Worm (Caenorhabditis elegans) whole organism, mixed stage, embryonic: ENCODE data around the gene Y57A10C.9.

Experiments
- M03D4.4 ChIP-seq: sonication (generic microtip); optimal IDR thresholded peaks from 2 replicates; lab custom pipeline; 2017; ENCODE audit warnings: mild to moderate bottlenecking, missing genetic modification characterization, missing compliant biosample characterization
- bed-3 ChIP-seq: fragments of 200-800 bp; sonication (Bioruptor generic); optimal IDR thresholded peaks from 3 replicates; lab custom pipeline; 2018; ENCODE audit warnings: mild to moderate bottlenecking, missing genetic modification characterization, moderate library complexity, missing compliant biosample characterization
- ceh-39 ChIP-seq: fragments of 150-350 bp; optimal IDR thresholded peaks from 2 replicates; lab custom pipeline; 2014; ENCODE audit warnings: missing biosample characterization, missing genetic modification characterization
- ceh-43 ChIP-seq: fragments of 200-800 bp; sonication (Bioruptor generic); optimal IDR thresholded peaks from 2 replicates; lab custom pipeline; 2018; ENCODE audit warnings: mild to moderate bottlenecking, missing genetic modification characterization, moderate library complexity, missing compliant biosample characterization
- ceh-83 ChIP-seq: fragments of 200-800 bp; sonication (Bioruptor generic); optimal IDR thresholded peaks from 2 replicates; lab custom pipeline; 2018; ENCODE audit warnings: mild to moderate bottlenecking, missing genetic modification characterization, missing compliant biosample characterization
- ces-1 ChIP-seq: fragments of 150-350 bp; optimal IDR thresholded peaks from 2 replicates; lab custom pipeline; 2014; ENCODE audit warnings: missing biosample characterization, missing genetic modification reagents, missing genetic modification characterization
- cnd-1 ChIP-seq: fragments of 200-800 bp; sonication (Bioruptor generic); optimal IDR thresholded peaks from 2 replicates; lab custom pipeline; 2018; ENCODE audit warnings: mild to moderate bottlenecking, missing genetic modification characterization, missing compliant biosample characterization
- elt-1 ChIP-seq: sonication (generic microtip); optimal IDR thresholded peaks from 2 replicates; lab custom pipeline; 2017; ENCODE audit warnings: missing genetic modification characterization, mild to moderate bottlenecking, missing compliant biosample characterization, antibody characterized with exemption, moderate library complexity, borderline replicate concordance; ENCODE audit not compliant: insufficient read depth
- elt-3 ChIP-seq: fragments of 150-350 bp; optimal IDR thresholded peaks from 2 replicates; lab custom pipeline; 2014; ENCODE audit warnings: missing biosample characterization, missing genetic modification characterization
- flh-1 ChIP-seq: fragments of 200-800 bp; sonication (Bioruptor generic); optimal IDR thresholded peaks from 2 replicates; lab custom pipeline; 2018; ENCODE audit warnings: mild to moderate bottlenecking, missing genetic modification characterization, moderate library complexity, missing compliant biosample characterization
- ham-2 ChIP-seq: fragments of 200-800 bp; sonication (Bioruptor generic); optimal IDR thresholded peaks from 2 replicates; lab custom pipeline; 2018; ENCODE audit warnings: mild to moderate bottlenecking, missing genetic modification characterization, missing compliant biosample characterization
- hlh-1 ChIP-seq: fragments of 150-350 bp; optimal IDR thresholded peaks from 2 replicates; lab custom pipeline; 2014; ENCODE audit warnings: missing biosample characterization, missing genetic modification reagents, missing genetic modification characterization
- lin-13 ChIP-seq: fragments of 150-350 bp; optimal IDR thresholded peaks from 2 replicates; lab custom pipeline; 2014; ENCODE audit warnings: missing biosample characterization, missing genetic modification characterization
- lin-32 ChIP-seq: fragments of 200-800 bp; sonication (Bioruptor generic); optimal IDR thresholded peaks from 2 replicates; lab custom pipeline; 2018; ENCODE audit warnings: mild to moderate bottlenecking, missing genetic modification characterization, missing compliant biosample characterization
- lsy-2 ChIP-seq: fragments of 150-350 bp; optimal IDR thresholded peaks from 2 replicates; lab custom pipeline; 2014; ENCODE audit warnings: missing biosample characterization, missing genetic modification characterization
- mep-1 ChIP-seq: fragments of 150-350 bp; optimal IDR thresholded peaks from 2 replicates; lab custom pipeline; 2017; ENCODE audit warnings: missing biosample characterization, missing genetic modification reagents, missing genetic modification characterization, inconsistent platforms
- mls-2 ChIP-seq: sonication (generic microtip); optimal IDR thresholded peaks from 2 replicates; lab custom pipeline; 2016; ENCODE audit warnings: mild to moderate bottlenecking, missing genetic modification characterization, moderate library complexity, missing compliant biosample characterization
- nhr-12 ChIP-seq: fragments of 150-350 bp; optimal IDR thresholded peaks from 2 replicates; lab custom pipeline; 2014; ENCODE audit warnings: missing biosample characterization, missing genetic modification characterization
- nhr-2 ChIP-seq: fragments of 150-350 bp; optimal IDR thresholded peaks from 2 replicates; lab custom pipeline; 2014; ENCODE audit warnings: missing biosample characterization, missing genetic modification characterization
- nhr-237 ChIP-seq: fragments of 150-350 bp; optimal IDR thresholded peaks from 2 replicates; lab custom pipeline; 2014; ENCODE audit warnings: missing biosample characterization, missing genetic modification characterization
- nhr-28 ChIP-seq: fragments of 150-350 bp; optimal IDR thresholded peaks from 2 replicates; lab custom pipeline; 2014; ENCODE audit warnings: missing biosample characterization, missing genetic modification characterization
- nhr-76 ChIP-seq: sonication (generic microtip); optimal IDR thresholded peaks from 2 replicates; lab custom pipeline; 2017; ENCODE audit warnings: missing biosample characterization, missing genetic modification characterization
- pha-4 ChIP-seq: fragments of 150-350 bp; optimal IDR thresholded peaks from 2 replicates; lab custom pipeline; 2018; ENCODE audit warnings: missing biosample characterization, missing genetic modification reagents, missing genetic modification characterization
- snpc-4 ChIP-seq: fragments of 150-350 bp; optimal IDR thresholded peaks from 2 replicates; lab custom pipeline; 2014; ENCODE audit warnings: missing biosample characterization, missing genetic modification characterization
- sptf-1 ChIP-seq: sonication (generic microtip); optimal IDR thresholded peaks from 2 replicates; lab custom pipeline; 2017; ENCODE audit warnings: mild to moderate bottlenecking, missing genetic modification characterization, moderate library complexity, missing compliant biosample characterization
- tbx-8 ChIP-seq: fragments of 200-800 bp; sonication (Bioruptor generic); optimal IDR thresholded peaks from 2 replicates; lab custom pipeline; 2018; ENCODE audit warnings: mild to moderate bottlenecking, missing genetic modification characterization, moderate library complexity, missing compliant biosample characterization
- unc-39 ChIP-seq: fragments of 150-350 bp; optimal IDR thresholded peaks from 2 replicates; lab custom pipeline; 2014; ENCODE audit warnings: missing biosample characterization, missing genetic modification characterization
- unc-62 ChIP-seq: fragments of 150-350 bp; optimal IDR thresholded peaks from 2 replicates; lab custom pipeline; 2014; ENCODE audit warnings: missing biosample characterization, missing genetic modification reagents, missing genetic modification characterization
- zip-8 ChIP-seq: fragments of 150-350 bp; optimal IDR thresholded peaks from 2 replicates; lab custom pipeline; 2014; ENCODE audit warnings: missing biosample characterization, missing genetic modification characterization
- ztf-11 ChIP-seq: fragments of 150-350 bp; optimal IDR thresholded peaks from 2 replicates; lab custom pipeline; 2014; ENCODE audit warnings: missing biosample characterization, missing genetic modification characterization

Gene Y57A10C.9

DNA sequence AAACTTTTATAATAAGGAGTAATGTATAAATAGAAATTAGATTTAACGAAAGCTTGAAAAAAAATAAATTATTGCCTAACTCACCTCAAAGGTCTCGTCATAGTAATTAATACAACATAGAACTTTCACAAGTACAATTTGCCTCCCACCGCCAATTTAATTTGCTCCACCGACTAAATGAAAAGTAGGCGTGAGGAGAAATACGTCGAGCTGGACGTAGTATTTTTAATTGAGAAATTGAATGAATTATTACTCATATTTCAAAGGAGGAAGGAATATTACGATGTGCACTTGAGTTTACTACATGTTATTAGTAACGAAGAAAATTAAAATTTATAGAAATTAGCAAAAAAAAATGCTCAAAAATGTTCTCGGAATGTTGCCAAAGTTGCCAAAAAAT lies at the start of gene Y57A10C.9:
TSS of gene Y57A10C.9 (minus strand) at position 101 of the 400 bp plus-strand sequence.
- TF ChIP-seq mep-1 (tag; lab: Kevin White, UChicago): no peak
- no peak for TF ChIP-seq cnd-1 (tag; lab: Kevin White, UChicago)
- TF ChIP-seq lin-13 (tag; lab: Kevin White, UChicago): no peak
- no peak for TF ChIP-seq lin-32 (GFP tag; lab: Kevin White, UChicago)
- no peak for TF ChIP-seq ceh-39 (tag; lab: Kevin White, UChicago)
- TF ChIP-seq ces-1 (GFP tag; lab: Kevin White, UChicago): no peak
- no peak for TF ChIP-seq ham-2 (GFP tag; lab: Kevin White, UChicago)
- no peak for TF ChIP-seq elt-1 (tag; lab: Kevin White, UChicago)
- TF ChIP-seq ceh-43 (GFP tag; lab: Kevin White, UChicago): no peak
- no peak for TF ChIP-seq tbx-8 (GFP tag; lab: Kevin White, UChicago)

DNA sequence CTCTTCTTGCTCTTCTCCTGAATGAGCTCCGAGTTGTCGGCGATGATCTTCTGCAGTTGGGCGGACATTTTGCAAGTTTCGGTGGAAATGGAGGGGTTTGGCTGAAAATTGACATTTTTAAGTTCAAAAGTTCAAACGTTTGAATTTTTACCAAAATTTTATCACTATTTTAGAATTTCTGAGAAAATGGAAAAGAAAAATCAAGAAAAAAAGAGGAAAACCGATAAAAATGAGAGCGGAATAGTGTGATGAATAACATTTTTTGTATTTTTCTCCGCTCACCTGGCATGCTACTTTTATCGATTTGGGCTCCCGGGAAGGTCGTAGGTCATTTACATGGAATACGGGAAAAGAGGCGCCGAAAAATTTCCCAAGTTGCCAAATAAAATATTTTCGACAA lies 46.7 kb upstream of the Y57A10C.9 start, which contains the start of gene F15A4.10:
TSS of gene F15A4.10 (minus strand) at position 101 of the 400 bp plus-strand sequence.
- TF ChIP-seq unc-62 (GFP tag; lab: Kevin White, UChicago) (no peak), ham-2 (GFP tag; lab: Kevin White, UChicago) (no peak), flh-1 (GFP tag; lab: Kevin White, UChicago) (no peak), bed-3 (GFP tag; lab: Kevin White, UChicago) (no peak), lin-13 (tag; lab: Kevin White, UChicago) (no peak), hlh-1 (tag; lab: Kevin White, UChicago) (no peak), ceh-83 (GFP tag; lab: Kevin White, UChicago) (no peak), snpc-4 (tag; lab: Kevin White, UChicago) (no peak), nhr-2 (tag; lab: Kevin White, UChicago) (no peak), nhr-237 (tag; lab: Kevin White, UChicago) (no peak), nhr-76 (no peak), ceh-43 (GFP tag; lab: Kevin White, UChicago) (no peak), mls-2 (tag; lab: Kevin White, UChicago) (no peak), ces-1 (GFP tag; lab: Kevin White, UChicago) (no peak), zip-8 (tag; lab: Kevin White, UChicago) (no peak), pha-4 (tag; lab: Kevin White, UChicago) (no peak)
- TF ChIP-seq, all 35 proteins: peak for 0

DNA sequence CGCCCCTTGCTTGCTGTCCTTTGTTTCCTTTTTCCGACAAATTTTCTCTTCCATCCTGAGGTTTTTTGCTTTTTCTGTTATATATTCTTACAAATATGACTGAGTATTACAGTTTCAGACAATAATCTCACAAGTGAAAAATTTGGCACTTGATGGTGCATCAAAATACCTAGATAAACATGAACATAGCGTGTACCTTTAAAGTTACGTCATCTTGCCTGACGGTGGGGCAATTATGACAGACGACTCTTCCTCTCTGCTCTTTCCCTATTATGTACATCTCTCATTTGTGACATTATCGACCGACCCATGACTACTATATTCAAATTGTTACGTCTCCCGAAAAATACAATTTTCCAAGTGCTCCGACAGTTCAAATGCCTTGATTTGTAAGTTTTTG lies 44.3 kb upstream of the Y57A10C.9 start, which contains the start of gene fbxb-102:
TSS of gene fbxb-102 (plus strand) at position 301 of the 400 bp plus-strand sequence.
- TF ChIP-seq lsy-2 (tag; lab: Kevin White, UChicago) (no peak), zip-8 (tag; lab: Kevin White, UChicago) (peak; percentile 44), elt-1 (tag; lab: Kevin White, UChicago) (no peak)

DNA sequence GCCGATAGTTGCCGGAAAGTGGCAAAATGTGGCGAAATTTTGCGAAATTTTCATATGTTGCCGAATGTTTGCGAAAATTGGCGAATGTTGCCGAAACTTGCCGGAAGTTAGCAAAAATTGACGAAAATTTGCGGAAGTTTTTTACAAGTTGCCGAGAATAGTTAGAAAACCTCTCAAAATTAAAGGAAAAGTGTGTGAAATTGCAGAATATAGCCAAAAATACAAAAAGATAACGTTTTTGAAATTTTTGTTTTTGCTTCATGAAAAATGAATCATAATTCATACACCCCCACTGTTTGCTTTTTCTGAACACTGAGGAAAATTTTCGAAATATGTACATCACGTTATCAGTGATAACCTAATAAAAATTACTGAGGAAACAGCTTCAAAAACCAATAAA lies 43.3 kb upstream of the Y57A10C.9 start:
- TF ChIP-seq tbx-8 (GFP tag; lab: Kevin White, UChicago) (no peak), lin-13 (tag; lab: Kevin White, UChicago) (no peak), unc-62 (GFP tag; lab: Kevin White, UChicago) (no peak), M03D4.4 (no peak), unc-39 (tag; lab: Kevin White, UChicago) (no peak), elt-3 (tag; lab: Kevin White, UChicago) (no peak)
- TF ChIP-seq, all 35 proteins: peak for 0

DNA sequence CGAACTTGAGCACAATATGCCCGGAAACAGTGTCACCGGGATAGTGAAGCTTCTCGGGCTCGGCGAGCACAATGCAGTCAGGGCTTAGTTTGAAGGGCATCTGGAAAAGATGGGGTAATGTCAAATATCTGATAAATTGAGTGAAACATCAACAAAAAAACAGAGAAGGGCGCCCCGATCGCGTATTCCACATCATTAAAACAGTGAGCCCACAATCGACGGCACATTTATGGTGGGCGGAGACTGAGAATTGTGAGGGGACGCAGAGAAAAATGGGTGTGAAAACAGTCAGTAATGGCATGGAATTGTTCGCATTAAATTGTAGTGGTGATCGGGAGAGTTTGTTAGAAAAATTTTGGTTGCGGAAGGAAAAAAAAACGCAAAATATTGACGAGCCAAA lies 42.5 kb upstream of the Y57A10C.9 start, which contains the start of gene arrd-9:
TSS of gene arrd-9 (minus strand) at position 101 of the 400 bp plus-strand sequence.
- TF ChIP-seq ztf-11 (no peak), nhr-28 (no peak), unc-62 (GFP tag; lab: Kevin White, UChicago) (no peak), sptf-1 (tag; lab: Kevin White, UChicago) (no peak), elt-3 (tag; lab: Kevin White, UChicago) (no peak), elt-1 (tag; lab: Kevin White, UChicago) (no peak), nhr-237 (tag; lab: Kevin White, UChicago) (no peak), mls-2 (tag; lab: Kevin White, UChicago) (no peak), lsy-2 (tag; lab: Kevin White, UChicago) (no peak), lin-32 (GFP tag; lab: Kevin White, UChicago) (no peak), snpc-4 (tag; lab: Kevin White, UChicago) (no peak), nhr-12 (tag; lab: Kevin White, UChicago) (no peak), mep-1 (tag; lab: Kevin White, UChicago) (no peak), nhr-76 (no peak), ceh-43 (GFP tag; lab: Kevin White, UChicago) (no peak), ceh-83 (GFP tag; lab: Kevin White, UChicago) (no peak), ham-2 (GFP tag; lab: Kevin White, UChicago) (no peak)
- TF ChIP-seq, all 35 proteins: peak for 0
